Fruit fly (Drosophila melanogaster): ENCODE data around the gene Cpsf5.

Cpsf5 gene

dm6 chr3L:9380344-9380849 is 30.4 kb upstream of the Cpsf5 start:
- TF ChIP-seq CG8478 (optimal IDR thresholded peaks at IDR 0.05), result no peak
- no peak for TF ChIP-seq CTCF (optimal IDR thresholded peaks at IDR 0.05)

- TF ChIP-seq CG8478 (optimal IDR thresholded peaks at IDR 0.05), result no peak
- TF ChIP-seq CTCF (optimal IDR thresholded peaks at IDR 0.05), result no peak
Measured at dm6 chr3L:9381602-9382001, 29.2 kb upstream of the Cpsf5 start, which contains the start of gene Hsp23. Hsp23 (plus strand) TSS chr3L:9381882.

- TF ChIP-seq CTCF (optimal IDR thresholded peaks at IDR 0.05), result no peak
- TF ChIP-seq CG8478 (optimal IDR thresholded peaks at IDR 0.05), result no peak
Measured at dm6 chr3L:9383345-9384075, 27.3 kb upstream of the Cpsf5 start, which contains the start of gene Hsp27. Hsp27 (plus strand) TSS chr3L:9384063.

dm6 chr3L:9384445-9385079 is 26.3 kb upstream of the Cpsf5 start:
- TF ChIP-seq CG8478 (optimal IDR thresholded peaks at IDR 0.05), result no peak
- TF ChIP-seq CTCF (optimal IDR thresholded peaks at IDR 0.05), result no peak

dm6 chr3L:9391340-9391980 is 19.4 kb upstream of the Cpsf5 start:
- TF ChIP-seq CTCF (optimal IDR thresholded peaks at IDR 0.05) (no peak), CG8478 (optimal IDR thresholded peaks at IDR 0.05) (no peak)

- TF ChIP-seq CG8478 (optimal IDR thresholded peaks at IDR 0.05), result no peak
- no peak for TF ChIP-seq CTCF (optimal IDR thresholded peaks at IDR 0.05)
Measured at dm6 chr3L:9396038-9396437, 14.8 kb upstream of the Cpsf5 start.

- TF ChIP-seq CTCF (optimal IDR thresholded peaks at IDR 0.05) (no peak), CG8478 (optimal IDR thresholded peaks at IDR 0.05) (no peak)
Measured at dm6 chr3L:9396704-9397103, 14.1 kb upstream of the Cpsf5 start.

- TF ChIP-seq CTCF (optimal IDR thresholded peaks at IDR 0.05) (no peak), CG8478 (optimal IDR thresholded peaks at IDR 0.05) (no peak)
Measured at dm6 chr3L:9397156-9397555, 13.7 kb upstream of the Cpsf5 start.

dm6 chr3L:9398028-9398427 is 12.8 kb upstream of the Cpsf5 start:
- TF ChIP-seq CG8478 (optimal IDR thresholded peaks at IDR 0.05), result no peak
- no peak for TF ChIP-seq CTCF (optimal IDR thresholded peaks at IDR 0.05)

dm6 chr3L:9398435-9398981 is 12.3 kb upstream of the Cpsf5 start:
- TF ChIP-seq CG8478 (optimal IDR thresholded peaks at IDR 0.05) (no peak), CTCF (optimal IDR thresholded peaks at IDR 0.05) (no peak)

- TF ChIP-seq CTCF (optimal IDR thresholded peaks at IDR 0.05) (peak in 1 of 2 experiments; percentile 10), CG8478 (optimal IDR thresholded peaks at IDR 0.05) (no peak)
Measured at dm6 chr3L:9399013-9399750, 11.7 kb upstream of the Cpsf5 start, which contains the start of gene CG4080. CG4080 (minus strand) TSS chr3L:9399227.

- TF ChIP-seq CG8478 (optimal IDR thresholded peaks at IDR 0.05) (no peak), CTCF (optimal IDR thresholded peaks at IDR 0.05) (no peak)
Measured at dm6 chr3L:9399855-9400254, 11.0 kb upstream of the Cpsf5 start.

- no peak for TF ChIP-seq CTCF (optimal IDR thresholded peaks at IDR 0.05)
- no peak for TF ChIP-seq CG8478 (optimal IDR thresholded peaks at IDR 0.05)
Measured at dm6 chr3L:9400697-9401353, 10.0 kb upstream of the Cpsf5 start.
